Worm (Caenorhabditis elegans): ENCODE data around the gene C05E11.7.

The C05E11.7 gene

DNA sequence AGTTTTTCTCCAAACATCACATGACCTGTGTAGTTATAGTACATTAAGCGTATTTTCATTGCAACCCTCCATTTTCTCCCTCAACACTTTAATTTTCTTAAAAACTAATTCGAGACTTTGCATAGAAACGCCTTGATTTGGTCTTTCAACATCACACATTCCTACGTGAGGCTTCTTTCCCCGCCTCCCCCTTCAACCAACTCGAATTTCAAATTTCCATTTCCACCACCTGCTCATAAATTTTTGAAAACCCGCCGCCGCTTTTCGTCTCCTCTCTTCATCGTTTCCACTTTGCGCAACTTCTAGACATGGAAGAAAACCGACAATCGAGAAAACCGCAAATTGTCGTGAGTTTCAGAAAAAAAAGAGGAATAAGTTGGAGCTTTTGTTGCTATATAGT lies 7.5 kb downstream of the C05E11.7 start, which contains the start of gene C05E11.3:
TSS of gene C05E11.3 (plus strand) at position 301 of the 400 bp plus-strand sequence.
- TF ChIP-seq efl-1 (optimal IDR thresholded peaks at IDR 0.05) (no peak), efl-1 (GFP tag; optimal IDR thresholded peaks at IDR 0.05 in 1 of 2) (peak in 1 of 2 experiments; percentile 36), ceh-63 (GFP tag; optimal IDR thresholded peaks at IDR 0.05) (no peak)

DNA sequence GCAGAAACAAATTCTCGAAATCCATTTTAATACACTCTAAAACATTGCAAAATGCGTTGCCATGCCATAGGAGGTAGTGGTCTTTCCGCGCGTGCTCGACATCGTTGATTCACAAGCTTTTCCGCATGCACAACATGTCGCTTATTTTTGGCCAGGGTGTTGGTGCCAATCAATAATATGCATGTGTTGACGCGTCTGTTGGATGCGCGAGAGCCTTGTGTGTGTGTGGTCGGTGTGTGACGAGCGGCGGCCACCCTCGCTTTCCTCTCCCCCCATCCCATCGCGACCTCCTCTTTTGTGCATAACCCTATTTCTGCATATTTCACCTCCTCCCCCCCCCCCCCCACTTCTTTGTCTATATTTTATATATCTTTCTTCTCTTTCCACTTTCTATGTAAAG lies 9.2 kb downstream of the C05E11.7 start:
- peak; percentile 52 for TF ChIP-seq fkh-8 (tag; optimal IDR thresholded peaks at IDR 0.05)
- TF ChIP-seq ceh-82 (tag; optimal IDR thresholded peaks at IDR 0.05), result peak in 1 of 3 experiments; percentile 5
- TF ChIP-seq lin-14 (GFP tag; optimal IDR thresholded peaks at IDR 0.05), result peak; percentile 70
- no peak for TF ChIP-seq isw-1 (GFP tag; IDR thresholded peaks at IDR 0.05)
- no peak for TF ChIP-seq hlh-17 (GFP tag; optimal IDR thresholded peaks at IDR 0.05; ENCODE audit: borderline replicate concordance)
- TF ChIP-seq sup-37 (GFP tag; optimal IDR thresholded peaks at IDR 0.05), result no peak
- no peak for TF ChIP-seq nhr-19 (GFP tag; conservative IDR thresholded peaks at IDR 0.05)
- no peak for TF ChIP-seq nhr-47 (tag; optimal IDR thresholded peaks at IDR 0.05)
- TF ChIP-seq fkh-10 (GFP tag; optimal IDR thresholded peaks at IDR 0.05), result peak; percentile 7
- no peak for TF ChIP-seq nhr-90 (tag; optimal IDR thresholded peaks at IDR 0.05; ENCODE audit: poor library complexity)

DNA sequence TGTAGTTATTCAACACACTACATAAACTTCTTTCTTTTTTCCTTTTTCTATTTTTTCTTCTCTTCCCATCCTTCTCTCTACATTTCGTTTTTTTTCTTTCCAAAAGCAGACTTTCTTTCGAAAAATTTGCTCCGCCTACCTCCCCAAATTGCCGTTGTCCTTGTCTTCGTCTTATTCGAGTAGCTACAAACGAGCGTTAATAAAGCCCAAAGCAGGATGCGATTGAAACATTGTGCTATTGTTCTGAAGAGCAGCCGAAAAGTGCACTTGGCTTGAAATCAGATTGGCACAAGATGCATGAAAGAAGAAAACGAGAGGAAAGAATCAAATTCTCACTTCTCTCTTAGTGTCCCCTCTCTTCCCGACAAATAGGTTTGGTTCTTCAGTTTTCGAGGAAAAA lies 10.6 kb downstream of the C05E11.7 start:
- TF ChIP-seq lin-14 (GFP tag; optimal IDR thresholded peaks at IDR 0.05) (peak; percentile 45), nhr-90 (tag; optimal IDR thresholded peaks at IDR 0.05; ENCODE audit: poor library complexity) (no peak), fkh-10 (GFP tag; optimal IDR thresholded peaks at IDR 0.05) (peak; percentile 70), ces-1 (GFP tag; optimal IDR thresholded peaks at IDR 0.05) (no peak), nhr-76 (tag; optimal IDR thresholded peaks at IDR 0.05) (no peak), alr-1 (tag; optimal IDR thresholded peaks at IDR 0.05; ENCODE audit: borderline replicate concordance) (no peak), pqm-1 (tag; optimal IDR thresholded peaks at IDR 0.05) (no peak)

DNA sequence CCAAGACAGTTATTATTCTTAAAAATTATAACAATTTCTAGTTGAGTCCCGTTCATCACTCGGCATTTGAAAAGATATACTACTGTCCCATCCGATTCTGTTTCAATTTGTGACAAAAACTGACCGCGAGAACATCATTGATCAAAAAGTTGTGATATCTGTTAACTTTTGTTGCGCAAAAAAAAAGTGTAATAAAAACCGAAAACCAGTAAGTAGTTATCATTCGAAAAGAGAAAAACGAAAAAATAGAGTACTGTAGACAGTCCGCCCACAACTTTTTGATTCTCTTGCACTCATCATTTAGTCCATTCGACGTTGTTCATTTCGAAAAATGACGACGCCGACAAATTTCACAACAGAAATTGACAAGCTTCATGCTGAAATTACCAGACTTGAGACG lies 14.3 kb downstream of the C05E11.7 start, which contains the start of gene amt-1:
TSS of gene amt-1 (plus strand) at position 301 of the 400 bp plus-strand sequence.
- TF ChIP-seq ceh-63 (GFP tag; optimal IDR thresholded peaks at IDR 0.05), result no peak
- peak; percentile 16 for TF ChIP-seq blmp-1 (tag; optimal IDR thresholded peaks at IDR 0.05)

DNA sequence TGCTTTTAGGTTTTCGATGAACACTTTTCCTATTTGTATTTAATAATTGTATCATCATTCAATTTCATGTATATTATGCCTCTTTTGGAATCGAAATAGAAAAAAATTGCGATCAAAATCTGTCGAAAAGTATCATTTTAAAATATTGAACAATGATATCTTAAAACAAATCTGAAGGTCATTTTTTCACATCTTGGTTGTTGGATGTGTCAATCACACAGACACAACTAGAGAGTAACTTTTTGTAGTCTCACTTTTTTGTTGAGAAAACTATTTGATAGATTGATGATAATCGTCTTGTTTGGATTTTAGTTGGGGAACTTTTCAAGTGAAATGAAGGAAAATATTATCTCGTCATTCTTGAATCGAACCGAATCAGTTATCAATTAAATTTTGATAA lies 16.2 kb downstream of the C05E11.7 start:
- TF ChIP-seq unc-130 (tag; optimal IDR thresholded peaks at IDR 0.05) (no peak), pax-3 (tag; optimal IDR thresholded peaks at IDR 0.05) (no peak), snu-23 (GFP tag; optimal IDR thresholded peaks at IDR 0.05) (peak; percentile 0), nhr-20 (tag; optimal IDR thresholded peaks at IDR 0.05) (peak; percentile 85), mep-1 (tag; optimal IDR thresholded peaks at IDR 0.05) (no peak), lin-13 (GFP tag; optimal IDR thresholded peaks at IDR 0.05) (no peak), nhr-237 (tag; optimal IDR thresholded peaks at IDR 0.05) (no peak), alr-1 (tag; optimal IDR thresholded peaks at IDR 0.05; ENCODE audit: borderline replicate concordance) (no peak), xbp-1 (tag; optimal IDR thresholded peaks at IDR 0.05) (no peak), lin-14 (GFP tag; optimal IDR thresholded peaks at IDR 0.05) (peak; percentile 60), blmp-1 (tag; optimal IDR thresholded peaks at IDR 0.05) (peak; percentile 30), nhr-85 (tag) (peak; percentile 90), rnt-1 (tag; optimal IDR thresholded peaks at IDR 0.05) (no peak), nhr-71 (tag; optimal IDR thresholded peaks at IDR 0.05) (peak; percentile 11), unc-98 (GFP tag; IDR thresholded peaks at IDR 0.05) (no peak), lsy-2 (tag; optimal IDR thresholded peaks at IDR 0.05) (peak in 1 of 2 experiments; percentile 5), lin-39 (tag; optimal IDR thresholded peaks at IDR 0.05) (no peak), elt-3 (tag; optimal IDR thresholded peaks at IDR 0.05) (peak in 1 of 6 experiments; percentile 63), mef-2 (tag; optimal IDR thresholded peaks at IDR 0.05) (no peak), dpl-1 (GFP tag; optimal IDR thresholded peaks at IDR 0.05) (no peak), pag-3 (tag; optimal IDR thresholded peaks at IDR 0.05; ENCODE audit: borderline replicate concordance, insufficient read depth) (no peak)
